Worm (Caenorhabditis elegans): ENCODE data around the gene slc-28.1.

slc-28.1 gene

DNA sequence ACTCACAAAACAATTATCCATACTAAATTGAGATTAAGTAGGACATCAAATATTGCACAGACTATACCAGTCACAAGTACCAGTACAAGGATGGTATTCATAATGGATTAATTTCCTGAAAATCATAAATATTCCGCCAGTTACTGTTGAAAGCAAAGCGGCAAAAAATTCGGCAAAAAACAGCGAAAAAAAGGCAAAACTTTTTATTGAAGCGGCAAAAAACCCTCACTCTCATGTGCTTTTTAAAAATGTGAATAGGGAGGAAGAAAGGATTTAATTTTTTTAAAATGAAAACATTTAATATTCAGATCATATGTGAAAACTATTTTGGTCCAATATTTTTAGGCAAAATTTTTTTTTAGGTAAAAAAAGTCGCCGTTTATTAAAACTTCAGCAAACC, 7.2 kb downstream of the slc-28.1 start, which contains the start of gene srbc-29:
TSS of gene srbc-29 (minus strand) at position 101 of the 400 bp plus-strand sequence.
- TF ChIP-seq nhr-28 (tag; optimal IDR thresholded peaks at IDR 0.05) (no peak), ceh-39 (tag; optimal IDR thresholded peaks at IDR 0.05) (no peak), mep-1 (tag; optimal IDR thresholded peaks at IDR 0.05) (no peak), unc-62 (GFP tag; optimal IDR thresholded peaks at IDR 0.05) (no peak), ceh-43 (GFP tag; optimal IDR thresholded peaks at IDR 0.05) (no peak), elt-1 (tag; optimal IDR thresholded peaks at IDR 0.05; ENCODE audit: borderline replicate concordance, insufficient read depth) (no peak), mls-2 (tag; optimal IDR thresholded peaks at IDR 0.05) (no peak), ceh-83 (GFP tag; optimal IDR thresholded peaks at IDR 0.05) (no peak), ces-1 (GFP tag; optimal IDR thresholded peaks at IDR 0.05) (no peak), tbx-8 (GFP tag; optimal IDR thresholded peaks at IDR 0.05) (no peak), bed-3 (GFP tag; optimal IDR thresholded peaks at IDR 0.05) (no peak), cnd-1 (tag; optimal IDR thresholded peaks at IDR 0.05) (no peak), unc-39 (tag; optimal IDR thresholded peaks at IDR 0.05) (no peak), nhr-237 (tag; optimal IDR thresholded peaks at IDR 0.05) (no peak)

DNA sequence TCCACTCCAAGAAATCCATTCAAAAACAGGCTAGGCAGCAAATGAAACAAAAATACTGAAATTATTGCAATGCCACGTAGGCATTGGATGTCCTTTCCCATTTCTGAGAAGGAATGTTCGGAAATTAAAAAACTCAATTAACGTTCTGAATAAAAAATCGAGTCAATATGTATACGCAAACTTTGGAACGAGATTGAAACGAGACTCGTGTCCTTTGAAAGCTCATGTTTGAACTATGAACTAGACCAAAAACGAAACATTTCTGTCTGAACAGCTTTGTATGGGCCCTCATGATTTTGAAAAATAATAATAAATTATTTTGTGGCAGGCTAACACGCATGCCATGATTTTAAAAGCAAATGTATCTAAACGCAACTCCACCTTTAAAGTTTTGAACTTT, 11.4 kb downstream of the slc-28.1 start, which contains the start of gene oac-2:
TSS of gene oac-2 (minus strand) at position 101 of the 400 bp plus-strand sequence.
- no peak for TF ChIP-seq pha-4 (tag; optimal IDR thresholded peaks at IDR 0.05)
- no peak for TF ChIP-seq unc-39 (tag; optimal IDR thresholded peaks at IDR 0.05)
- TF ChIP-seq bed-3 (GFP tag; optimal IDR thresholded peaks at IDR 0.05) = no peak
- no peak for TF ChIP-seq nhr-2 (tag; optimal IDR thresholded peaks at IDR 0.05)
- TF ChIP-seq unc-120 (tag; optimal IDR thresholded peaks at IDR 0.05; ENCODE audit: poor library complexity, severe bottlenecking) = no peak
- no peak for TF ChIP-seq sptf-1 (tag; optimal IDR thresholded peaks at IDR 0.05)
- no peak for TF ChIP-seq mab-5 (tag; optimal IDR thresholded peaks at IDR 0.05)
- no peak for TF ChIP-seq ham-2 (GFP tag; optimal IDR thresholded peaks at IDR 0.05)
- no peak for TF ChIP-seq ceh-43 (GFP tag; optimal IDR thresholded peaks at IDR 0.05)
- no peak for TF ChIP-seq lin-13 (tag; optimal IDR thresholded peaks at IDR 0.05)
- no peak for TF ChIP-seq flh-1 (GFP tag; optimal IDR thresholded peaks at IDR 0.05)
- no peak for TF ChIP-seq ztf-11 (tag; optimal IDR thresholded peaks at IDR 0.05)
- no peak for TF ChIP-seq elt-3 (tag; optimal IDR thresholded peaks at IDR 0.05)
- TF ChIP-seq nhr-12 (tag; optimal IDR thresholded peaks at IDR 0.05) = no peak
- TF ChIP-seq nhr-237 (tag; optimal IDR thresholded peaks at IDR 0.05) = no peak
- TF ChIP-seq cnd-1 (tag; optimal IDR thresholded peaks at IDR 0.05) = no peak
- no peak for TF ChIP-seq unc-62 (GFP tag; optimal IDR thresholded peaks at IDR 0.05)
- no peak for TF ChIP-seq nhr-28 (tag; optimal IDR thresholded peaks at IDR 0.05)
- no peak for TF ChIP-seq lin-32 (GFP tag; optimal IDR thresholded peaks at IDR 0.05)
- TF ChIP-seq snpc-4 (tag; optimal IDR thresholded peaks at IDR 0.05) = no peak

DNA sequence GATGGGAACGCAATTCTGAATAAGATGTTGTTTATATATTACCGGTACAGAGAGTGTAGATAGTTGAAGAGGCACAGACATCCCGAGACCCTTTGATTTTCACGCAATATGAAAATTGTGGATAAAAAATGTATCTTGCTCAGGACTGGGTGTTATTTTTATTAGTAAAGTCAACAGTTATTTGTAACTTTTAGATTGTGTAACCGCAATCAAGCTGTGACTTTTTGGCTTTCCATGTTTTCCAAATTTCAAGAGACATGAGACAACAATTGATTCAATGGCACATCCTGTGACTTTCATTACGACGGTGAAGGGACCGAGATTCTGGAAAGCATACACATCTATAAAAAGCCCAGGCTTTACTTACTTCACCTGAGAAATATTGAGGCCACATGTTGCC, 12.6 kb downstream of the slc-28.1 start:
- TF ChIP-seq sem-2 (GFP tag; optimal IDR thresholded peaks at IDR 0.05) = no peak

DNA sequence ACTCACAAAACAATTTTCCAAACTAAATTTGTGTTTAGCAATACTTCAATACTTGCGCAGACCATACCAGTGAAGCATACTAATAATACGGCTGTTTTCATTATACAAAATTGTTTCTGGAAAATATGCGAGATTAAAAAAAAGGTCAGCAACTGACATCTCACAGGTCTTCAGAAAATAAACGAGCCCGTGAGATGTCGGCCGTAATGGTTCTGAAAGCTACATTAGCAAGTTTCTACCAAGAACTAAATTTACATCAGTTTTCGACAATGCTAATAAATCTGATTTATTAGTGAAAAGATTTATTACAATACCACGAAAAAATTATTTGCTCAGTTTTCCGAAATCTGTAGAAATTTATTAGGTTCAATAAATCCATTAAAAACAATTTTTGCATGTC, 13.9 kb downstream of the slc-28.1 start, which contains the start of gene srbc-31:
TSS of gene srbc-31 (minus strand) at position 101 of the 400 bp plus-strand sequence.
- TF ChIP-seq flh-1 (GFP tag; optimal IDR thresholded peaks at IDR 0.05) = no peak
- TF ChIP-seq nhr-12 (tag; optimal IDR thresholded peaks at IDR 0.05) = no peak
- TF ChIP-seq nhr-76 (tag; optimal IDR thresholded peaks at IDR 0.05) = no peak
- TF ChIP-seq elt-3 (tag; optimal IDR thresholded peaks at IDR 0.05) = no peak
- TF ChIP-seq mab-5 (tag; optimal IDR thresholded peaks at IDR 0.05) = no peak
- no peak for TF ChIP-seq nhr-237 (tag; optimal IDR thresholded peaks at IDR 0.05)
- TF ChIP-seq bed-3 (GFP tag; optimal IDR thresholded peaks at IDR 0.05) = no peak
- TF ChIP-seq cnd-1 (tag; optimal IDR thresholded peaks at IDR 0.05) = no peak
- TF ChIP-seq unc-62 (GFP tag; optimal IDR thresholded peaks at IDR 0.05) = no peak
- TF ChIP-seq ceh-39 (tag; optimal IDR thresholded peaks at IDR 0.05) = no peak
- no peak for TF ChIP-seq blmp-1 (tag; optimal IDR thresholded peaks at IDR 0.05)
- TF ChIP-seq mep-1 (tag; optimal IDR thresholded peaks at IDR 0.05) = no peak
- TF ChIP-seq hlh-1 (tag; optimal IDR thresholded peaks at IDR 0.05) = no peak
- no peak for TF ChIP-seq snpc-4 (tag; optimal IDR thresholded peaks at IDR 0.05)
- TF ChIP-seq ham-2 (GFP tag; optimal IDR thresholded peaks at IDR 0.05) = no peak

DNA sequence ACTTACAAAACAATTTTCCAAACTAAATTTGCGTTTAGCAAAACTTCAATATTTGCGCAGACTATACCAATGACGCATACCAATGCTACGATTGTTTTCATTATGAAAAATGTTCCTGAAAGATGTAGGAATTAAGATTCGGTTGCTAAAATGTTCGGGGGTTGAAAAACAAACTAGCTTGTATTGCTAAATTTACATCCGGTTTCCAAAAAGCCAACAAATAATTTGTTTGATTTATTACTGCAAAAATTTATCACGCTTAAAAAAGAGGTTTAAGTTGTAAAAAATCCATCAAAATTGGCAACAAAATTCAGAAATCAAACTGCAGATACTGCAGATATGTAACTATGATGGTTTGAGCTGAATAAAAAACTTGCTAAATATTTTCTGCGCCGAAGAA, 16.7 kb downstream of the slc-28.1 start, which contains the start of gene srbc-30:
TSS of gene srbc-30 (minus strand) at position 101 of the 400 bp plus-strand sequence.
- TF ChIP-seq zip-8 (tag; optimal IDR thresholded peaks at IDR 0.05) (no peak), hlh-1 (tag; optimal IDR thresholded peaks at IDR 0.05) (no peak), nhr-28 (tag; optimal IDR thresholded peaks at IDR 0.05) (no peak), unc-120 (tag; optimal IDR thresholded peaks at IDR 0.05; ENCODE audit: poor library complexity, severe bottlenecking) (no peak), ceh-39 (tag; optimal IDR thresholded peaks at IDR 0.05) (no peak), sem-2 (GFP tag; optimal IDR thresholded peaks at IDR 0.05) (no peak), ces-1 (GFP tag; optimal IDR thresholded peaks at IDR 0.05) (no peak), nhr-12 (tag; optimal IDR thresholded peaks at IDR 0.05) (no peak), blmp-1 (tag; optimal IDR thresholded peaks at IDR 0.05) (no peak), cnd-1 (tag; optimal IDR thresholded peaks at IDR 0.05) (no peak), flh-1 (GFP tag; optimal IDR thresholded peaks at IDR 0.05) (no peak), unc-62 (GFP tag; optimal IDR thresholded peaks at IDR 0.05) (no peak), elt-1 (tag; optimal IDR thresholded peaks at IDR 0.05; ENCODE audit: borderline replicate concordance, insufficient read depth) (no peak), sptf-1 (tag; optimal IDR thresholded peaks at IDR 0.05) (no peak), ceh-83 (GFP tag; optimal IDR thresholded peaks at IDR 0.05) (no peak), lin-32 (GFP tag; optimal IDR thresholded peaks at IDR 0.05) (no peak), unc-39 (tag; optimal IDR thresholded peaks at IDR 0.05) (no peak), elt-3 (tag; optimal IDR thresholded peaks at IDR 0.05) (no peak), ham-2 (GFP tag; optimal IDR thresholded peaks at IDR 0.05) (no peak), mls-2 (tag; optimal IDR thresholded peaks at IDR 0.05) (no peak)

Data from whole organism, mixed stage, embryonic.